Worm (Caenorhabditis elegans) whole organism, L3 larva: Measurements from ENCODE around the gene vhp-1.

Experiments used
- ceh-28 ChIP-seq: fragments of 150-350 bp; optimal IDR thresholded peaks from 2 replicates; lab custom pipeline; 2014; ENCODE audit warnings: missing biosample characterization, missing genetic modification reagents, missing genetic modification characterization
- ceh-82 ChIP-seq: fragments of 150-350 bp; optimal IDR thresholded peaks from 2 replicates; lab custom pipeline; 2014; ENCODE audit warnings: missing biosample characterization, missing genetic modification characterization
- egl-27 ChIP-seq: sonication (generic microtip); optimal IDR thresholded peaks from 4 replicates; lab custom pipeline; 2017; ENCODE audit warnings: missing biosample characterization, missing genetic modification reagents, missing genetic modification characterization
- lin-39 ChIP-seq: fragments of 150-350 bp; optimal IDR thresholded peaks from 2 replicates; lab custom pipeline; 2018; ENCODE audit warnings: missing biosample characterization, missing genetic modification reagents, missing genetic modification characterization
- lsy-12 ChIP-seq: sonication (generic microtip); optimal IDR thresholded peaks from 2 replicates; lab custom pipeline; 2016; ENCODE audit warnings: mild to moderate bottlenecking, missing genetic modification characterization, missing compliant biosample characterization
- nfya-1 ChIP-seq: sonication (generic microtip); optimal IDR thresholded peaks from 2 replicates; lab custom pipeline; 2017; ENCODE audit warnings: missing genetic modification characterization, mild to moderate bottlenecking, missing compliant biosample characterization, antibody characterized with exemption, moderate library complexity; ENCODE audit not compliant: insufficient read depth
- nhr-28 ChIP-seq: fragments of 150-350 bp; optimal IDR thresholded peaks from 2 replicates; lab custom pipeline; 2014; ENCODE audit warnings: missing biosample characterization, missing genetic modification characterization
- pha-4 ChIP-seq: fragments of 150-350 bp; optimal IDR thresholded peaks from 2 replicates; lab custom pipeline; 2014; ENCODE audit warnings: missing biosample characterization, missing genetic modification reagents, missing genetic modification characterization
- snpc-4 ChIP-seq: fragments of 150-350 bp; optimal IDR thresholded peaks from 2 replicates; lab custom pipeline; 2014; ENCODE audit warnings: missing biosample characterization, missing genetic modification characterization
- tbx-2 ChIP-seq: sonication (generic microtip); optimal IDR thresholded peaks from 2 replicates; lab custom pipeline; 2016; ENCODE audit warnings: mild to moderate bottlenecking, missing genetic modification characterization, missing compliant biosample characterization
- unc-39 ChIP-seq: sonication (generic microtip); optimal IDR thresholded peaks from 4 replicates; lab custom pipeline; 2017; ENCODE audit warnings: missing biosample characterization, missing genetic modification characterization

DNA sequence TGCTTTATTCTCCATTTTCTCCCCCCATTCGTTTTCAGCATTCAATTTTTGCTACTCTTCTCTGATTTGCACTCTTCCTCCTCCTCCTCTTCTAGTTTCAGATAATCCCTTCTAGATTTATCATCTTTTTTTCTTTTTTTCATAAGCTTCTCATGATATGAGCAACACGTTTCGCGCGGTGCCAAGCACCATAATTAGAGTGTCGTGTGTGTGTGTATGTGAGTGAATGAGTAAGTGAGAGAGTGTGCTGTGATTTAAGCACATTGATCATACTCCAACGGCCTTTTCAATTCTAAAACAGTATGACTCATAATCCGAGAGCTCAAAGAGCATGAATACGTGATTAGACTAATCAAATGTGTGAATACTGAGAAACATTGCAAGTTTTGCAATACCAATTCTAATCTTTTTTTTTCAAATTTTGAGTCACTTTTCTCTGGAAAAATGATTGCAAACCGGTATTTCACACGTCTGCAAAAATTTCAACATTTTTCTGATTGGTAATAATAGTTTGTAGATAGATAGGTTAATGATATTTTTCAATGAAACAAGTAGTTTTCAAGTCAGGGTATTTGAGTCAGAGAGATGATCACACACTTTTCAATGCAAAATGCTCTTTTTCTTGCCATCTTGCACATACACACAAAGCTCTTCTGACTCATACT lies 12.4 kb downstream of the vhp-1 start:
- TF ChIP-seq pha-4, result no peak
- TF ChIP-seq snpc-4 (tag; lab: Kevin White, UChicago), result no peak
- TF ChIP-seq egl-27 (tag; lab: Kevin White, UChicago), result no peak
- no peak for TF ChIP-seq nfya-1 (tag; lab: Kevin White, UChicago)
- no peak for TF ChIP-seq ceh-82 (tag; lab: Kevin White, UChicago)
- TF ChIP-seq tbx-2 (tag; lab: Kevin White, UChicago), result no peak
- peak; percentile 51 for TF ChIP-seq lin-39 (tag; lab: Kevin White, UChicago)
- no peak for TF ChIP-seq unc-39
- TF ChIP-seq lsy-12 (tag; lab: Kevin White, UChicago), result no peak
- no peak for TF ChIP-seq nhr-28 (tag; lab: Kevin White, UChicago)
- no peak for TF ChIP-seq ceh-28 (tag; lab: Kevin White, UChicago)
